Worm (Caenorhabditis elegans): Measurements from ENCODE around the gene Y43F8A.2.

Y43F8A.2 gene

DNA sequence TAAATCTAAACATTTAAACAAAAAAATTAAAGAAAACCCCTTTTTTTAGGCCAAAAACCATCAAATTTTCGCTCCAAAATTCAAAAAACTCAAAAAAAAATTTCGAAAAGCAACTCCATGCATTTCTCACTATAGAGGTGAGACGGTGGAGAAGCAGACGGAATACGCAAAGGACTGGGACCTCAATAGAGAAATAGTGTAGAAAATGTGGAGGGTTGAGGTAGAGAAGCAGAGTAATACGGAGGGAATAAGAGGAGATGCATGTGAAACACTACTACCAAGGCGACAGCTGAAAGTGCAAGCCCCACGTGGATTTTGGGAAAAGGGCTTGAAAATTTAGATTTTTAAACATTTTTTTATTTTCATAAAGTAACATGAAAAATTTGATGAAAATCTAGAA, 19.9 kb downstream of the Y43F8A.2 start:
- no peak for TF ChIP-seq aha-1 (tag)
- TF ChIP-seq nhr-76 (tag; optimal IDR thresholded peaks at IDR 0.05), result no peak
- TF ChIP-seq mdl-1 (tag; optimal IDR thresholded peaks at IDR 0.05), result peak in 1 of 2 experiments; percentile 26
- TF ChIP-seq hmg-1.1 (GFP tag; IDR thresholded peaks at IDR 0.05), result peak; percentile 22; the same call in 1 of the 2 replicates

DNA sequence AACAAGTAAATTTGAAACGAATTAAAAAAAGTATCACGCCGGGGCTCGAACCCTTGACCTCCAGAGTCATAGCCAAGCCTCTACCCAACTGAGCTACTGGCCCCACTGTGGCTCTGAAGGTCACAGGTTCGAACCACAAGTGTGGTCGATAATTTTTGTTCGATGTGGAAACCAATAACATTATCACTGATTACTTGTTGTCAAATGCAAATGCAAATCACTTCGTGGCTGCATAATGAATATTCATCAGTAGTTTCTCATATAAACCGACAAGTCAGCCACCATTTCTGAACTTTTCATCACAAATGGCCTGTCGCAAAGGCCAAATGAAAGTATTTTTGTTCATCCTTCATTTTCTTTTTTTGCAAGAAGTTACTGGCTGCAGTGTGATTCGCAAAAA, 23.4 kb downstream of the Y43F8A.2 start, which contains the start of gene C25F9.8:
TSS of gene C25F9.8 (plus strand) at position 301 of the 400 bp plus-strand sequence.
- no peak for TF ChIP-seq zfp-3 (GFP tag; conservative IDR thresholded peaks at IDR 0.05)
- TF ChIP-seq F44E2.7 (GFP tag; IDR thresholded peaks at IDR 0.05), result no peak
- no peak for TF ChIP-seq dpl-1 (GFP tag; optimal IDR thresholded peaks at IDR 0.05)
- TF ChIP-seq lin-39 (tag; optimal IDR thresholded peaks at IDR 0.05), result no peak
- no peak for TF ChIP-seq hlh-11 (tag; optimal IDR thresholded peaks at IDR 0.05)

DNA sequence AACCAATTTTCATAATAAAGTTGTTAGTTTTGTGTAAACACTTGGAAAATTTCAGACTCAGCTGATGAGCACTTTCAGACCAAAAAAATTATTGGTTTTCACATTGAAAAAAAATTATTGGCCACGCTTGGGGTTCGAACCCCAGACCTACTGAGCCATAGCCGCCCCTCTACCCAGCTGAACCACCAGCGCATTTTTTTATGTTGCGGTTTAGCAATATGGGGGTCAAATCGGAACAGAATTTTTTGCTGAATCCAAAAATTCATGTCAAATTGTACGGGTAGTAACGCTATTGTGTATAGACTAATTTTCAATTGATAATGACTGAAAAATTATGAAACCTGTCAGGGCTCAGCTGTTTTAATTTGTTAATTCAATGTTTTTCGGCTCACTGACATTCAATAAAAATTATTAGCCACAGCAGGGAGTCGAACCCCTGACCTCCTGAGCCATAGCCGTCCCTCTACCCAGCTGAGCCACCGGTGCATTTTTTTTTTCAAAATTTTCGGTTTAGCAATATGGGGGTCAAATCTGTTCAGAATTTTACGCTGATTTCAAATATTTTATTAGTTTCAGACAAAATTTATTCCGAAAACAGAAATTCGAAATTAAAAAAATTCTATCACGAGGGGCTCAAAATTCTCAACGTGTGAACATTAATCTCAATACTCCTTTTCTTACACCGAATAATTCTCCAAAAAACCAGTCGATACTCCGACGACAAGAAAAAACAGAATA, 25.4 kb downstream of the Y43F8A.2 start:
- TF ChIP-seq unc-62 (GFP tag; optimal IDR thresholded peaks at IDR 0.05 in 1 of 2) (peak in 1 of 2 experiments; percentile 62), unc-62 (tag; optimal IDR thresholded peaks at IDR 0.05) (no peak), F44E2.7 (GFP tag; IDR thresholded peaks at IDR 0.05) (no peak), nhr-237 (tag; optimal IDR thresholded peaks at IDR 0.05) (no peak), lin-38 (GFP tag; IDR thresholded peaks at IDR 0.05) (0 out of 2 replicates have a peak, but pooled peaks have one; percentile 34), F37D6.2 (tag; optimal IDR thresholded peaks at IDR 0.05) (no peak), lin-39 (tag; optimal IDR thresholded peaks at IDR 0.05) (no peak), egl-43 (GFP tag; IDR thresholded peaks at IDR 0.05) (no peak)

DNA sequence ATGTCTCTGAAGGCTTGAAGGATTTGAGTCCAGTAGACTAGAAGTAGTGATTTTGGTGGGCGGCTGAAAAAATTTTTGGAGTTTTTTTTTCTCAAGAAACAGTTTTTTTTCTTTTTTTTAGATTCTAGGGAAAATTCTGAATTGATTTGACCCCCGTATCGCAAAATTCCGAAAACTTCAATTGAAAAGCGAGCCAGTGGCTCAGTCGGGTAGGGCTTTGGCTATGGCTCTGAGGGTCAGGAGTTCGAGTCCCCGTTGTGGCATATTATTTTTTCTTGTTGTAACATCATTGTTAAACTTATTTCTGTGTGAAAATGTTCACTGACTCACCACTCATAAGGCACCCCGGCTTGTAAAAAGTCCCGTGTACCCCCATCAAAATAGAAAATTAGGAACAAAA, 27.0 kb downstream of the Y43F8A.2 start:
- TF ChIP-seq ceh-20 (GFP tag; IDR thresholded peaks at IDR 0.05) (no peak), unc-39 (tag; optimal IDR thresholded peaks at IDR 0.05) (no peak), nhr-10 (tag; optimal IDR thresholded peaks at IDR 0.05) (no peak), nhr-111 (GFP tag; optimal IDR thresholded peaks at IDR 0.05) (no peak), set-16 (GFP tag; IDR thresholded peaks at IDR 0.05) (no peak), daf-16 (GFP tag; optimal IDR thresholded peaks at IDR 0.05) (no peak), daf-16 (tag; optimal IDR thresholded peaks at IDR 0.05) (no peak), lin-38 (GFP tag; IDR thresholded peaks at IDR 0.05) (no peak), unc-62 (GFP tag; optimal IDR thresholded peaks at IDR 0.05 in 1 of 2) (no peak), unc-62 (tag; optimal IDR thresholded peaks at IDR 0.05) (no peak), zag-1 (tag; optimal IDR thresholded peaks at IDR 0.05) (no peak), ceh-32 (tag; optimal IDR thresholded peaks at IDR 0.05; ENCODE audit: poor library complexity) (no peak), lir-3 (tag; optimal IDR thresholded peaks at IDR 0.05) (no peak), zfp-2 (tag; optimal IDR thresholded peaks at IDR 0.05) (no peak), nhr-48 (tag; optimal IDR thresholded peaks at IDR 0.05) (no peak), ceh-82 (tag; optimal IDR thresholded peaks at IDR 0.05) (no peak), nhr-76 (tag; optimal IDR thresholded peaks at IDR 0.05) (no peak), dve-1 (tag; optimal IDR thresholded peaks at IDR 0.05; ENCODE audit: insufficient read depth) (no peak), ctbp-1 (GFP tag; IDR thresholded peaks at IDR 0.05) (no peak), zip-2 (tag; optimal IDR thresholded peaks at IDR 0.05) (no peak), arid-1 (GFP tag; conservative IDR thresholded peaks at IDR 0.05) (no peak)

DNA sequence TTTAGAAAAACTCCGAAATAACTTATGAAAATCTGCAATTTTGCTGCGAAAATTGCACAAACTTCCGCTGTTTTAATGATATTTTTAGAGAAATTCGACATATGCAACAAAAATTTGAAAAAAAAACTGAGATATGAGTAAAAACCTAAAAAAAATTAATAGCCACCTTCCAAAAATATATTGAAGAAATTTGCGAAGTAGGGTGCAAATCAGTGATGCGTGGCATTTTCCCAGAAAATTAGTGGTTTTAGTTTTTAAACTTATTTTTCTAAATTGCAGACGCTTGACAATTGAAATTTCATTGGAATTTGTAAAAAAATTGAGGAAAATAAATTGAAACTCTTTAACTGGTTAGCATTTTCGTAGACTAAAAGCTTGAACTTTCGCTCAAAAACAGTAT, 27.5 kb downstream of the Y43F8A.2 start, which contains the start of gene C25F9.13:
TSS of gene C25F9.13 (minus strand) at position 101 of the 400 bp plus-strand sequence.
- TF ChIP-seq Y48G9A.11 (GFP tag; IDR thresholded peaks at IDR 0.05), result no peak
- no peak for TF ChIP-seq zfp-2 (tag; optimal IDR thresholded peaks at IDR 0.05)
- TF ChIP-seq lin-38 (GFP tag; IDR thresholded peaks at IDR 0.05), result no peak
- no peak for TF ChIP-seq snpc-1.2 (GFP tag; IDR thresholded peaks at IDR 0.05)
- TF ChIP-seq cey-2 (tag; optimal IDR thresholded peaks at IDR 0.05; ENCODE audit: borderline replicate concordance, insufficient read depth), result no peak
- no peak for TF ChIP-seq lsy-2 (tag; optimal IDR thresholded peaks at IDR 0.05)
- no peak for TF ChIP-seq arid-1 (GFP tag; conservative IDR thresholded peaks at IDR 0.05)
- no peak for TF ChIP-seq mes-2 (tag; optimal IDR thresholded peaks at IDR 0.05; ENCODE audit: poor library complexity, severe bottlenecking)
- TF ChIP-seq nhr-77 (tag; optimal IDR thresholded peaks at IDR 0.05), result no peak
